Worm (Caenorhabditis elegans): ENCODE results near the gene rfth-1.
A peak's percentile ranks its signal among the peaks of the same experiment; 100 is the strongest.

DNA sequence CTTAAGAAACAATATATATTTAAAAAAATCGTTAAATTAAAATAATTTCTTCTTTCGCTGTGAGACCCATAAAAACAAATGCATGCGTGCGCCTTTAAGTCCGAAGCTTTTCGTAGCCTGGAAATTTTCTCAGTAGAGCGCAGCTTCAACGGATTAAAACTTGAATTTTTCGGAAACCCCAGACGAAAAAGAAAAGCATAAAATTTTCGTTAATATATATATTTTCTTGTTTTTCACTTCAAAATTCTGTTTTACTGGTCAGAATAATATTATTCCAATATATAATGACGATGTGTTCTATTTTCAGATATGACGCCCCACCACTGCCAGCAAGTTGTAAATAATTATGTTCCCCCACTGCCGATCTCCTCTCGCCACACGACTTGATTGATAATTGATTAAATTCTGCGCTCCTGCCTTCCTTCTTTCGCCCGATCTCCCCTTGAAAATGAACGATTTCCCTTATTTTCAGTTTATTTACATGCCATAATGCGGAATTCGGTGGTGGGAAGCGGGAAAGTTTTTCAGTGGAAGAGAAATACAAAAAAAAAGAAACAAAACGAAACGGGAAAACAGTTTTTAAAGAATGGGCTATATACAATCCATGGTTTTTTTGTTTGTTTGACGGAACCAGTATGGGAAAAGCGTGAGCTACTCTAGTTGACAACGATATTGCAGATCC is 42.9 kb downstream of the rfth-1 start:
- TF ChIP-seq isw-1 (GFP tag; IDR thresholded peaks at IDR 0.05) (no peak), aly-2 (tag; optimal IDR thresholded peaks at IDR 0.05) (no peak), aha-1 (tag; optimal IDR thresholded peaks at IDR 0.05) (no peak), nhr-71 (tag; optimal IDR thresholded peaks at IDR 0.05) (peak; percentile 56), F16B12.6 (tag; optimal IDR thresholded peaks at IDR 0.05) (no peak), jun-1 (tag; optimal IDR thresholded peaks at IDR 0.05) (no peak), nhr-20 (tag; optimal IDR thresholded peaks at IDR 0.05) (peak; percentile 20), dpl-1 (GFP tag; optimal IDR thresholded peaks at IDR 0.05) (no peak)

Measured in whole organism, L1 larva.